Fruit fly (Drosophila melanogaster) whole organism, embryonic: ENCODE results near the gene Seipin.
A peak's percentile ranks its signal among the peaks of the same experiment; 100 is the strongest.

ENCODE experiments used
- Antp ChIP-seq: fragments of 200-800 bp; sonication (Bioruptor generic); optimal IDR thresholded peaks from 3 replicates; lab custom pipeline; 2016; ENCODE audit warnings: missing biosample characterization, missing genetic modification characterization
- BEAF-32 ChIP-seq: fragments of 200-800 bp; sonication (Bioruptor generic); optimal IDR thresholded peaks from 3 replicates; lab custom pipeline; 2017; ENCODE audit warnings: missing biosample characterization, missing genetic modification characterization, mild to moderate bottlenecking, moderate library complexity, missing genetic modification reagents
- Bgb ChIP-seq: fragments of 200-800 bp; sonication (Bioruptor generic); IDR thresholded peaks from 2 replicates; pipeline ENCODE4 v1.3.6; 2022; ENCODE audit warnings: missing biosample characterization, missing genetic modification characterization; ENCODE audit not compliant: partially characterized antibody
- Bteb2 ChIP-seq: fragments of 200-800 bp; sonication (Bioruptor generic); optimal IDR thresholded peaks from 2 replicates; lab custom pipeline; 2016; ENCODE audit warnings: missing biosample characterization, missing genetic modification characterization
- CG10543 ChIP-seq: fragments of 200-800 bp; sonication (Bioruptor generic); optimal IDR thresholded peaks from 3 replicates; lab custom pipeline; 2017; ENCODE audit warnings: missing biosample characterization, mild to moderate bottlenecking, missing genetic modification characterization, moderate library complexity
- CG11085 ChIP-seq: fragments of 200-800 bp; sonication (Bioruptor generic); IDR thresholded peaks from 2 replicates; pipeline ENCODE4 v1.3.6; 2022; ENCODE audit warnings: missing biosample characterization, missing genetic modification characterization
- CG11247 ChIP-seq: fragments of 200-800 bp; sonication (Bioruptor generic); IDR thresholded peaks from 2 replicates; pipeline ENCODE4 v1.3.6; 2022; ENCODE audit warnings: missing biosample characterization, missing genetic modification characterization
- CG11398 ChIP-seq: fragments of 200-800 bp; sonication (Bioruptor generic); optimal IDR thresholded peaks from 2 replicates; lab custom pipeline; 2016; ENCODE audit warnings: missing biosample characterization, missing genetic modification characterization
- CG11696 ChIP-seq: fragments of 200-800 bp; sonication (Bioruptor generic); IDR thresholded peaks from 2 replicates; pipeline ENCODE4 v1.3.6; 2022; ENCODE audit warnings: missing biosample characterization, missing genetic modification characterization
- CG12219 ChIP-seq: fragments of 200-800 bp; sonication (Bioruptor generic); optimal IDR thresholded peaks from 3 replicates; lab custom pipeline; 2018; ENCODE audit warnings: missing biosample characterization, mild to moderate bottlenecking, missing genetic modification characterization
- CG12391 ChIP-seq: fragments of 200-800 bp; sonication (Bioruptor generic); optimal IDR thresholded peaks from 3 replicates; lab custom pipeline; 2018; ENCODE audit warnings: missing biosample characterization, mild to moderate bottlenecking, missing genetic modification characterization, moderate library complexity
- CG12769 ChIP-seq: fragments of 200-800 bp; sonication (Bioruptor generic); optimal IDR thresholded peaks from 2 replicates; lab custom pipeline; 2019; ENCODE audit warnings: missing biosample characterization, mild to moderate bottlenecking, missing genetic modification characterization, moderate library complexity
- CG16815 ChIP-seq: fragments of 200-800 bp; sonication (Bioruptor generic); optimal IDR thresholded peaks from 3 replicates; lab custom pipeline; 2017; ENCODE audit warnings: missing biosample characterization, mild to moderate bottlenecking, missing genetic modification characterization
- CG17802 ChIP-seq: fragments of 200-800 bp; sonication (Bioruptor generic); optimal IDR thresholded peaks from 2 replicates; lab custom pipeline; 2018; ENCODE audit warnings: missing biosample characterization, mild to moderate bottlenecking, missing genetic modification characterization, moderate library complexity
- CG17829 ChIP-seq: fragments of 200-800 bp; optimal IDR thresholded peaks from 2 replicates; lab custom pipeline; 2019; ENCODE audit warnings: missing biosample characterization, mild to moderate bottlenecking, missing genetic modification characterization, moderate library complexity
- CG18764 ChIP-seq: fragments of 200-800 bp; sonication (Bioruptor generic); optimal IDR thresholded peaks from 3 replicates; lab custom pipeline; 2016; ENCODE audit warnings: missing biosample characterization, missing genetic modification characterization
- CG3281 ChIP-seq: fragments of 200-800 bp; sonication (Bioruptor generic); optimal IDR thresholded peaks from 3 replicates; lab custom pipeline; 2017; ENCODE audit warnings: missing biosample characterization, mild to moderate bottlenecking, missing genetic modification characterization
- CG43689 ChIP-seq: fragments of 200-800 bp; sonication (Bioruptor generic); IDR thresholded peaks from 2 replicates; pipeline ENCODE4 v1.3.6; 2022; ENCODE audit warnings: missing biosample characterization, missing genetic modification characterization
- CG6683 ChIP-seq: fragments of 200-800 bp; sonication (Bioruptor generic); optimal IDR thresholded peaks from 2 replicates; lab custom pipeline; 2017; ENCODE audit warnings: missing biosample characterization, mild to moderate bottlenecking, missing genetic modification characterization, missing genetic modification reagents
- CG7271 ChIP-seq: fragments of 200-800 bp; sonication (Bioruptor generic); optimal IDR thresholded peaks from 2 replicates; lab custom pipeline; 2018; ENCODE audit warnings: missing biosample characterization, mild to moderate bottlenecking, missing genetic modification characterization, moderate library complexity
- CG8765 ChIP-seq: fragments of 200-800 bp; sonication (Bioruptor generic); IDR thresholded peaks from 2 replicates; pipeline ENCODE4 v1.3.6; 2022; ENCODE audit warnings: missing biosample characterization, missing genetic modification characterization
- CG8924 ChIP-seq: fragments of 200-800 bp; optimal IDR thresholded peaks from 3 replicates; lab custom pipeline; 2019; ENCODE audit warnings: missing biosample characterization, mild to moderate bottlenecking, missing genetic modification characterization, moderate library complexity
- Chrac-16 ChIP-seq: fragments of 200-800 bp; sonication (Bioruptor generic); optimal IDR thresholded peaks from 3 replicates; lab custom pipeline; 2016; ENCODE audit warnings: missing biosample characterization, missing genetic modification characterization
- D19A ChIP-seq: fragments of 200-800 bp; optimal IDR thresholded peaks from 3 replicates; lab custom pipeline; 2019; ENCODE audit warnings: missing biosample characterization, mild to moderate bottlenecking, missing genetic modification characterization, moderate library complexity
- HLH4C ChIP-seq: fragments of 200-800 bp; sonication (Bioruptor generic); IDR thresholded peaks from 3 replicates; pipeline ENCODE4 v1.3.6; 2022; ENCODE audit warnings: missing biosample characterization, missing genetic modification characterization; ENCODE audit not compliant: partially characterized antibody
- HmgZ ChIP-seq: fragments of 200-800 bp; sonication (Bioruptor generic); optimal IDR thresholded peaks from 2 replicates; lab custom pipeline; 2018; ENCODE audit warnings: missing biosample characterization, mild to moderate bottlenecking, missing genetic modification characterization
- Hsf ChIP-seq: fragments of 200-800 bp; sonication (Bioruptor generic); optimal IDR thresholded peaks from 3 replicates; lab custom pipeline; 2016; ENCODE audit warnings: missing biosample characterization, missing genetic modification characterization
- Opbp ChIP-seq: fragments of 200-800 bp; sonication (Bioruptor generic); IDR thresholded peaks from 3 replicates; pipeline ENCODE4 v1.3.6; 2022; ENCODE audit warnings: missing biosample characterization, missing genetic modification characterization; ENCODE audit not compliant: partially characterized antibody
- PHDP ChIP-seq: fragments of 200-800 bp; sonication (Bioruptor generic); optimal IDR thresholded peaks from 3 replicates; lab custom pipeline; 2018; ENCODE audit warnings: missing biosample characterization, mild to moderate bottlenecking, missing genetic modification characterization, moderate library complexity
- Ravus ChIP-seq: fragments of 200-800 bp; sonication (Bioruptor generic); IDR thresholded peaks from 2 replicates; pipeline ENCODE4 v1.3.6; 2022; ENCODE audit warnings: missing biosample characterization, missing genetic modification characterization
- Sox100B ChIP-seq: fragments of 200-800 bp; sonication (Bioruptor generic); optimal IDR thresholded peaks from 3 replicates; lab custom pipeline; 2018; ENCODE audit warnings: missing biosample characterization, mild to moderate bottlenecking, missing genetic modification characterization
- Vsx1 ChIP-seq: fragments of 200-800 bp; sonication (Bioruptor generic); optimal IDR thresholded peaks from 2 replicates; lab custom pipeline; 2017; ENCODE audit warnings: missing biosample characterization, mild to moderate bottlenecking, missing genetic modification characterization, missing genetic modification reagents
- ab ChIP-seq: fragments of 200-800 bp; sonication (Bioruptor generic); optimal IDR thresholded peaks from 2 replicates; lab custom pipeline; 2016; ENCODE audit warnings: missing biosample characterization, missing genetic modification characterization
- ase ChIP-seq: fragments of 200-800 bp; sonication (Bioruptor generic); IDR thresholded peaks from 3 replicates; pipeline ENCODE4 v1.3.6; 2022; ENCODE audit warnings: missing biosample characterization, missing genetic modification characterization
- crol ChIP-seq: fragments of 200-800 bp; sonication (Bioruptor generic); IDR thresholded peaks from 2 replicates; pipeline ENCODE4 v1.3.6; 2022; ENCODE audit warnings: missing biosample characterization, missing genetic modification characterization
- da ChIP-seq: fragments of 200-800 bp; sonication (Bioruptor generic); optimal IDR thresholded peaks from 2 replicates; lab custom pipeline; 2016; ENCODE audit warnings: missing biosample characterization, missing genetic modification characterization
- dimm ChIP-seq: fragments of 200-800 bp; sonication (Bioruptor generic); IDR thresholded peaks from 2 replicates; pipeline ENCODE4 v1.3.6; 2022; ENCODE audit warnings: missing biosample characterization, missing genetic modification characterization
- gfzf ChIP-seq: fragments of 200-800 bp; sonication (Bioruptor generic); optimal IDR thresholded peaks from 2 replicates; lab custom pipeline; 2016; ENCODE audit warnings: missing biosample characterization, mild to moderate bottlenecking, missing genetic modification characterization, moderate library complexity
- hth ChIP-seq: fragments of >200 bp; optimal IDR thresholded peaks from 2 replicates; lab custom pipeline; 2017; ENCODE audit warnings: inconsistent platforms
- insv ChIP-seq, 2 experiments: fragments of 200-800 bp; sonication (Bioruptor generic); optimal IDR thresholded peaks; 3 replicates each; lab custom pipeline; 2016 to 2018; ENCODE audit warnings: missing biosample characterization in 2 of 2, missing genetic modification characterization in 2 of 2
- peb ChIP-seq: fragments of 200-800 bp; sonication (Bioruptor generic); IDR thresholded peaks from 2 replicates; pipeline ENCODE4 v1.3.6; 2022; ENCODE audit warnings: missing biosample characterization, missing genetic modification characterization
- phol ChIP-seq: fragments of 200-800 bp; sonication (Bioruptor generic); optimal IDR thresholded peaks from 3 replicates; lab custom pipeline; 2018; ENCODE audit warnings: missing biosample characterization, mild to moderate bottlenecking, missing genetic modification characterization, moderate library complexity
- sc ChIP-seq, 3 experiments: fragments of >200 bp in 2 of 3; fragments of 200-800 bp in 1 of 3; sonication (Bioruptor generic) in 1 of 3; optimal IDR thresholded peaks; 2 replicates in 2 of 3; 3 replicates in 1 of 3; lab custom pipeline; 2017; ENCODE audit warnings: mild to moderate bottlenecking in 1 of 3, missing biosample characterization in 1 of 3, missing genetic modification characterization in 1 of 3, missing genetic modification reagents in 1 of 3
- sens-2 ChIP-seq: fragments of 200-800 bp; sonication (Bioruptor generic); IDR thresholded peaks from 2 replicates; pipeline ENCODE4 v1.3.6; 2022; ENCODE audit warnings: missing biosample characterization, missing genetic modification characterization
- sima ChIP-seq: fragments of 200-800 bp; sonication (Bioruptor generic); optimal IDR thresholded peaks from 2 replicates; lab custom pipeline; 2016; ENCODE audit warnings: missing biosample characterization, missing genetic modification characterization
- slp2 ChIP-seq: fragments of 200-800 bp; sonication (Bioruptor generic); optimal IDR thresholded peaks from 2 replicates; lab custom pipeline; 2016; ENCODE audit warnings: missing biosample characterization, missing genetic modification characterization
- tio ChIP-seq: fragments of 200-800 bp; sonication (Bioruptor generic); optimal IDR thresholded peaks from 2 replicates; lab custom pipeline; 2017; ENCODE audit warnings: missing biosample characterization, missing genetic modification characterization, inconsistent platforms
- tll ChIP-seq, 2 experiments: fragments of 200-800 bp in 1 of 2; fragments of >200 bp in 1 of 2; sonication (Bioruptor generic) in 1 of 2; optimal IDR thresholded peaks; 2 replicates each; lab custom pipeline; 2017 to 2019; ENCODE audit warnings: missing biosample characterization in 2 of 2, missing genetic modification characterization in 2 of 2, mild to moderate bottlenecking in 1 of 2, moderate library complexity in 1 of 2
- trh ChIP-seq: fragments of 200-800 bp; sonication (Bioruptor generic); optimal IDR thresholded peaks from 2 replicates; lab custom pipeline; 2016; ENCODE audit warnings: missing biosample characterization, missing genetic modification characterization
- z ChIP-seq: fragments of 200-800 bp; sonication (Bioruptor generic); IDR thresholded peaks from 3 replicates; pipeline ENCODE4 v1.3.6; 2022; ENCODE audit warnings: missing biosample characterization, missing genetic modification characterization

Seipin gene

DNA sequence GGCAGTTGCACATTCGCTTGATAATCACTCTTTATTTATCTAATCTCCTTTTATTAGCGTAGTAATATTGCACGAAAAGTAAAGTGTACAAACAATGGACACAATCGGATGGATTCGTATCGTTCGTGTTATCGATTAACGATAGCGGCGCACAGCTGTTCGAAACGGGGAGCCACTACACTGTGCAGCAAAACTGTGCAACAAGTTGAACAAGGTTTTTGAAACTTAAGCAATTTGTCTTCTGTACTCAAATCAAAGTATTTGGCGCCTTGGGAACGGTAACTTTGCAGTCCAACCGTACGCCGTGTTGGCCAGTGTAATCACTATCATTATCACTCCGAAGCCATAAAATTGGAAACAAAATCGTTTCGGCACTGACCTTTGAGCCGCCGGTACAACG, at the start of gene Seipin, which contains the start of gene Tsp3A (continued):
- TF ChIP-seq phol (tag; lab: Kevin White, UChicago) (peak; percentile 75), dimm (GFP tag; lab: Robert Waterston, UW) (peak; percentile 22; the same call in 1 of the 2 replicates), sc (optimal IDR thresholded peaks at IDR 0.05; lab: Kevin White, UChicago) (no peak), sc (GFP tag; optimal IDR thresholded peaks at IDR 0.05; lab: Kevin White, UChicago) (no peak), crol (GFP tag; lab: Robert Waterston, UW) (no peak), CG11085 (peak; percentile 62; the same call in 1 of the 2 replicates), HLH4C (GFP tag; lab: Robert Waterston, UW) (peak; percentile 67), CG18764 (no peak), CG7271 (tag; lab: Kevin White, UChicago) (no peak), slp2 (GFP tag; lab: Kevin White, UChicago) (peak; percentile 75), CG12219 (GFP tag; lab: Kevin White, UChicago) (peak; percentile 83), CG16815 (GFP tag; lab: Kevin White, UChicago) (peak; percentile 59), CG10543 (GFP tag; lab: Kevin White, UChicago) (peak; percentile 70), CG11696 (GFP tag; lab: Robert Waterston, UW) (peak; percentile 75), peb (GFP tag; lab: Robert Waterston, UW) (peak; percentile 59; the same call in 1 of the 2 replicates), insv (GFP tag; optimal IDR thresholded peaks at IDR 0.05; lab: Kevin White, UChicago) (no peak), CG43689 (GFP tag; lab: Robert Waterston, UW) (0 out of 2 replicates have a peak, but pooled peaks have one; percentile 17), CG12769 (tag; lab: Kevin White, UChicago) (no peak), CG12391 (tag; lab: Kevin White, UChicago) (peak; percentile 77), hth (no peak), HmgZ (tag; lab: Kevin White, UChicago) (peak; percentile 88), Sox100B (GFP tag; lab: Kevin White, UChicago) (no peak), ase (peak; percentile 88), CG17802 (peak; percentile 54), CG11247 (GFP tag; lab: Robert Waterston, UW) (peak; percentile 80), trh (GFP tag; lab: Kevin White, UChicago) (no peak), CG3281 (GFP tag; lab: Kevin White, UChicago) (peak; percentile 89), sima (GFP tag; lab: Kevin White, UChicago) (no peak), Bgb (GFP tag; lab: Robert Waterston, UW) (peak; percentile 49; the same call in 1 of the 2 replicates), Ravus (GFP tag; lab: Robert Waterston, UW) (peak; percentile 41), CG11398 (GFP tag; lab: Kevin White, UChicago) (peak; percentile 69), Opbp (GFP tag; lab: Robert Waterston, UW) (no peak; the same call in 2 of the 3 replicates), D19A (tag; lab: Kevin White, UChicago) (no peak), Antp (GFP tag; lab: Kevin White, UChicago) (peak; percentile 86), tio (no peak), CG17829 (peak; percentile 81), Chrac-16 (peak; percentile 73), CG6683 (GFP tag; lab: Kevin White, UChicago) (peak; percentile 71), Vsx1 (GFP tag; lab: Kevin White, UChicago) (no peak), ab (GFP tag; lab: Kevin White, UChicago) (no peak), gfzf (GFP tag; lab: Kevin White, UChicago) (peak; percentile 27), tll (GFP tag; optimal IDR thresholded peaks at IDR 0.05; lab: Kevin White, UChicago) (no peak), sens-2 (GFP tag; lab: Robert Waterston, UW) (peak; percentile 45), Bteb2 (GFP tag; lab: Kevin White, UChicago) (peak; percentile 68), Hsf (peak; percentile 79), PHDP (tag; lab: Kevin White, UChicago) (peak; percentile 83), CG8765 (GFP tag; lab: Robert Waterston, UW) (peak; percentile 66; the same call in 1 of the 2 replicates), z (GFP tag; lab: Robert Waterston, UW) (peak; percentile 70; the same call in 2 of the 3 replicates), da (GFP tag; lab: Kevin White, UChicago) (peak; percentile 69), BEAF-32 (peak; percentile 47), CG8924 (tag; lab: Kevin White, UChicago) (peak; percentile 81)
